Worm (Caenorhabditis elegans): ENCODE measurements around the gene srj-8.

ce11 chrV:3260075-3260474 is 12.5 kb downstream of the srj-8 start, which contains the start of gene srbc-5:
- TF ChIP-seq hmg-11 (tag; optimal IDR thresholded peaks at IDR 0.05) = no peak
- no peak for TF ChIP-seq nhr-76 (tag; optimal IDR thresholded peaks at IDR 0.05)
- no peak for TF ChIP-seq ztf-11 (tag; optimal IDR thresholded peaks at IDR 0.05)
- TF ChIP-seq fkh-10 (GFP tag; optimal IDR thresholded peaks at IDR 0.05) = no peak
- no peak for TF ChIP-seq egl-27 (tag; optimal IDR thresholded peaks at IDR 0.05)
- no peak for TF ChIP-seq tbx-2 (tag; optimal IDR thresholded peaks at IDR 0.05)
- no peak for TF ChIP-seq zag-1 (tag; optimal IDR thresholded peaks at IDR 0.05)
- TF ChIP-seq ceh-82 (tag; optimal IDR thresholded peaks at IDR 0.05) = no peak
- no peak for TF ChIP-seq lin-15B (tag; optimal IDR thresholded peaks at IDR 0.05)
- no peak for TF ChIP-seq ZK546.5 (tag; optimal IDR thresholded peaks at IDR 0.05)
- no peak for TF ChIP-seq nhr-25 (tag; optimal IDR thresholded peaks at IDR 0.05)
- TF ChIP-seq elt-3 (tag; optimal IDR thresholded peaks at IDR 0.05) = no peak
- TF ChIP-seq nhr-12 (tag; optimal IDR thresholded peaks at IDR 0.05) = no peak
- TF ChIP-seq pha-4 (tag; optimal IDR thresholded peaks at IDR 0.05) = no peak

Measured in whole organism, L3 larva.